Fruit fly (Drosophila melanogaster): ENCODE measurements around the gene CG13674.

The CG13674 gene

dm6 chr3L:8193016-8193415, 25.8 kb downstream of the CG13674 start, which contains the start of gene CG7387:
Gene CG7387 (minus strand): TSS chr3L:8193116.
- TF ChIP-seq h (optimal IDR thresholded peaks at IDR 0.05): no peak
- no peak for TF ChIP-seq insv (optimal IDR thresholded peaks at IDR 0.05)
- TF ChIP-seq Sin3A (optimal IDR thresholded peaks at IDR 0.05): no peak
- TF ChIP-seq ttk (optimal IDR thresholded peaks at IDR 0.05): no peak
- no peak for TF ChIP-seq psq (optimal IDR thresholded peaks at IDR 0.05)
- no peak for TF ChIP-seq Myc (optimal IDR thresholded peaks at IDR 0.05)

dm6 chr3L:8191042-8191613, 27.7 kb downstream of the CG13674 start, which contains the start of gene MED24:
Gene MED24 (plus strand): TSS chr3L:8191270.
- TF ChIP-seq h (optimal IDR thresholded peaks at IDR 0.05) (no peak), Sin3A (optimal IDR thresholded peaks at IDR 0.05) (no peak), insv (optimal IDR thresholded peaks at IDR 0.05) (no peak), Myc (optimal IDR thresholded peaks at IDR 0.05) (no peak), ttk (optimal IDR thresholded peaks at IDR 0.05) (no peak), psq (optimal IDR thresholded peaks at IDR 0.05) (no peak)

- TF ChIP-seq Sin3A (optimal IDR thresholded peaks at IDR 0.05) (no peak), psq (optimal IDR thresholded peaks at IDR 0.05) (no peak), Myc (optimal IDR thresholded peaks at IDR 0.05) (no peak), insv (optimal IDR thresholded peaks at IDR 0.05) (no peak), ttk (optimal IDR thresholded peaks at IDR 0.05) (no peak), h (optimal IDR thresholded peaks at IDR 0.05) (no peak)
Observed at dm6 chr3L:8189234-8189633, 29.5 kb downstream of the CG13674 start.

DNA sequence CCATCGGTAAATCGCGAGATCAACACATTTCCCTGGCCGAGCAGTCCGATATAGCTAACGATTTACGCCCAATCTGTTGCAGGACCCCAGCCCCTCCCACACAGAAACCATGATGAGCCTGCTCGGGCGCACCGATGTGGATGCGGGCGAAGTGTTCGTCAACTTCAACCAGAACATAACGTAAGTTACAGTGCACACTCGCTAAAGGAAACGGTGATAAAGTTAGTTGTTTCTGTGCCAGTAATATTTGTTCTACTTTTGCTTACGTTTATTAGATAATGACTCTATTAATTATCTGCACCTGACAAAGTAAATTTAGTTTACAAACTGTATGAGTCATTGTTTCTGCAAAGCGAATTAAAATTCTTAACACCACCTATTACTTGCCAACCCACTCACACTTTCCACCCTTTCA, 31.4 kb downstream of the CG13674 start:
- no peak for TF ChIP-seq insv (optimal IDR thresholded peaks at IDR 0.05)
- no peak for TF ChIP-seq psq (optimal IDR thresholded peaks at IDR 0.05)
- no peak for TF ChIP-seq ttk (optimal IDR thresholded peaks at IDR 0.05)
- TF ChIP-seq Myc (optimal IDR thresholded peaks at IDR 0.05): no peak

dm6 chr3L:8186627-8187396, 32.0 kb downstream of the CG13674 start, which contains the start of the genes ERR and Atg18a:
Gene ERR (minus strand): TSS chr3L:8186671.
Gene Atg18a (plus strand): TSS chr3L:8186857.
- TF ChIP-seq insv (optimal IDR thresholded peaks at IDR 0.05) (no peak), ttk (optimal IDR thresholded peaks at IDR 0.05) (no peak), Myc (optimal IDR thresholded peaks at IDR 0.05) (no peak), h (optimal IDR thresholded peaks at IDR 0.05) (no peak), Sin3A (optimal IDR thresholded peaks at IDR 0.05) (no peak), psq (optimal IDR thresholded peaks at IDR 0.05) (no peak)

- no peak for TF ChIP-seq psq (optimal IDR thresholded peaks at IDR 0.05)
- no peak for TF ChIP-seq Sin3A (optimal IDR thresholded peaks at IDR 0.05)
- no peak for TF ChIP-seq Myc (optimal IDR thresholded peaks at IDR 0.05)
- no peak for TF ChIP-seq ttk (optimal IDR thresholded peaks at IDR 0.05)
- no peak for TF ChIP-seq insv (optimal IDR thresholded peaks at IDR 0.05)
- TF ChIP-seq h (optimal IDR thresholded peaks at IDR 0.05): no peak
Observed at dm6 chr3L:8185263-8186227, 33.2 kb downstream of the CG13674 start.

DNA sequence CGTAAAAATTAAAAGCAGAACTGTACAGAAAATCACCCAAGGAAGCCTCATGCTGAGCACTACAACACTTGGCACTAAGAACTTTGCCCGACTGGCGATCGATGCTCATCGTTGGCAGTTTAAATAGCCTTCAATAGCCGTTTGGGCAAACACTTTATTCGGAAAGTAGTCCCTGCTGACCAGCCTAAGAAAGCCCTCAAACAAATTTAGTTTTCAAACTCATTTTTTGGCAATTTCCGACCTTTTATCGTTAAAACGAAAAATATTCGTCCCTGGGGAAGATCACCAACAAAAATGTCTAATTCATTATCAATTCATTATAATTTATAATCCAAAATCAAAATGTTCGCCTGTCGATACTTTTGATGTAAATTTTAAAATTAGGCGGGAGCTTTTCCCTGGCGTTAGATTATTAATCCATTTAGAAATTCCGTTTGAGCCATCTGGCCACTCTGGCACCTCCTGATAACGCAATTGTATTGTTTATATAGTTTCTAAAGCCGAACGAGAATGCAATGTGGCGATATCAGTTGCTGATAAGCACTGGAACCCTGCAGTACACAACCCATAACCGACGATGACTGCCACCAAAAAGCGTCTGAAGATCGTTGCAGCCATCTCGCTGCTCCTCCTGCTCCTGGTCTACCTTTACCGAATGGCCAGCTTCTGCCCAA, 38.2 kb downstream of the CG13674 start, which contains the start of the genes mthl7 and Uxs:
TSS of gene mthl7 (minus strand) at position 51 of the 674 bp plus-strand sequence.
TSS of gene Uxs (plus strand) at position 460 of the 674 bp plus-strand sequence.
- no peak for TF ChIP-seq h (optimal IDR thresholded peaks at IDR 0.05)
- TF ChIP-seq Myc (optimal IDR thresholded peaks at IDR 0.05): no peak
- no peak for TF ChIP-seq Sin3A (optimal IDR thresholded peaks at IDR 0.05)
- TF ChIP-seq ttk (optimal IDR thresholded peaks at IDR 0.05): no peak
- no peak for TF ChIP-seq insv (optimal IDR thresholded peaks at IDR 0.05)
- TF ChIP-seq psq (optimal IDR thresholded peaks at IDR 0.05): no peak

dm6 chr3L:8177795-8178564, 40.8 kb downstream of the CG13674 start, which contains the start of gene Nmt:
Gene Nmt (minus strand): TSS chr3L:8178429.
- no peak for TF ChIP-seq insv (optimal IDR thresholded peaks at IDR 0.05)
- TF ChIP-seq Sin3A (optimal IDR thresholded peaks at IDR 0.05): no peak

DNA sequence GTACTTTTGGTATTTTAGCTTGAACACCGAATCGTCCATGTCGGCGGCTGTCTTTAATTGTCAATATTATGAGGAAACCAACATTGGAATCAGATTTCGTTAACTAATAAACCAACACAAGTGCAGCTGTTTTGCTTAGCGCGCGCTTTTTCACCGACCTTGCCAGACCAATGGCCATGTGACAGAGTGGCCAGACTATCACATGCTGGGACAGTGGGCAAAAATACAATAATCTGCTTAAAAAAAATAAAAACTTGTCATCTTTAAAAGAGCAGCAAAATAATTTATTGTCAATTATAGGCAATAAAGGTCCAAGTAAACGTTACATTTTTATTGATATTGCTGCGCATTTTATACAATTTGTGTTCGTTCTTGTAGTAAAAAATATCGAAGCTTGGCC, 43.0 kb downstream of the CG13674 start, which contains the start of gene RecQ4:
TSS of gene RecQ4 (minus strand) at position 161 of the 400 bp plus-strand sequence.
- TF ChIP-seq ttk (optimal IDR thresholded peaks at IDR 0.05) (no peak), psq (optimal IDR thresholded peaks at IDR 0.05) (no peak), Myc (optimal IDR thresholded peaks at IDR 0.05) (no peak), insv (optimal IDR thresholded peaks at IDR 0.05) (no peak), h (optimal IDR thresholded peaks at IDR 0.05) (no peak)

Measured in Kc167 (cell line).